Fruit fly (Drosophila melanogaster) whole organism, embryonic: ENCODE results near the gene Pld3.

Experiments
- ATbp ChIP-seq: fragments of 200-800 bp; sonication (Bioruptor generic); optimal IDR thresholded peaks from 2 replicates; lab custom pipeline; 2017; ENCODE audit warnings: missing biosample characterization, mild to moderate bottlenecking, missing genetic modification characterization, missing genetic modification reagents
- Antp ChIP-seq: fragments of 200-800 bp; sonication (Bioruptor generic); optimal IDR thresholded peaks from 3 replicates; lab custom pipeline; 2016; ENCODE audit warnings: missing biosample characterization, missing genetic modification characterization
- Atf3 ChIP-seq: fragments of 200-800 bp; sonication (Bioruptor generic); optimal IDR thresholded peaks from 3 replicates; lab custom pipeline; 2016; ENCODE audit warnings: missing biosample characterization, missing genetic modification characterization
- Bdp1 ChIP-seq: fragments of 200-800 bp; sonication (Bioruptor generic); optimal IDR thresholded peaks from 3 replicates; lab custom pipeline; 2016; ENCODE audit warnings: missing biosample characterization, missing genetic modification characterization
- CG10321 ChIP-seq: fragments of 200-800 bp; sonication (Bioruptor generic); IDR thresholded peaks from 2 replicates; pipeline ENCODE4 v1.3.6; 2022; ENCODE audit warnings: missing biosample characterization, missing genetic modification characterization
- CG10462 ChIP-seq: fragments of 200-800 bp; sonication (Bioruptor generic); optimal IDR thresholded peaks from 2 replicates; lab custom pipeline; 2016; ENCODE audit warnings: missing biosample characterization, missing genetic modification characterization
- CG10654 ChIP-seq: fragments of 200-800 bp; sonication (Bioruptor generic); optimal IDR thresholded peaks from 2 replicates; lab custom pipeline; 2016; ENCODE audit warnings: missing biosample characterization, missing genetic modification characterization
- CG11723 ChIP-seq: fragments of 200-800 bp; sonication (Bioruptor generic); optimal IDR thresholded peaks from 2 replicates; lab custom pipeline; 2017; ENCODE audit warnings: missing biosample characterization, mild to moderate bottlenecking, missing genetic modification characterization
- CG12236 ChIP-seq: fragments of 200-800 bp; sonication (Bioruptor generic); optimal IDR thresholded peaks from 2 replicates; lab custom pipeline; 2016; ENCODE audit warnings: missing biosample characterization, missing genetic modification characterization
- CG12769 ChIP-seq: fragments of 200-800 bp; sonication (Bioruptor generic); optimal IDR thresholded peaks from 2 replicates; lab custom pipeline; 2019; ENCODE audit warnings: missing biosample characterization, mild to moderate bottlenecking, missing genetic modification characterization, moderate library complexity
- CG12942 ChIP-seq: fragments of 200-800 bp; sonication (Bioruptor generic); optimal IDR thresholded peaks from 3 replicates; lab custom pipeline; 2016; ENCODE audit warnings: missing biosample characterization, missing genetic modification characterization
- CG2120 ChIP-seq: fragments of 200-800 bp; sonication (Bioruptor generic); optimal IDR thresholded peaks from 3 replicates; lab custom pipeline; 2016; ENCODE audit warnings: missing biosample characterization, missing genetic modification characterization
- CG3407 ChIP-seq: fragments of 200-800 bp; sonication (Bioruptor generic); optimal IDR thresholded peaks from 2 replicates; lab custom pipeline; 2018; ENCODE audit warnings: missing biosample characterization, mild to moderate bottlenecking, missing genetic modification characterization
- CG42726 ChIP-seq: fragments of 200-800 bp; sonication (Bioruptor generic); IDR thresholded peaks from 2 replicates; pipeline ENCODE4 v1.3.6; 2022; ENCODE audit warnings: missing biosample characterization, missing genetic modification characterization; ENCODE audit not compliant: partially characterized antibody
- CG4820 ChIP-seq: fragments of 200-800 bp; sonication (Bioruptor generic); optimal IDR thresholded peaks from 3 replicates; lab custom pipeline; 2016; ENCODE audit warnings: missing biosample characterization, missing genetic modification characterization
- CG6854 ChIP-seq: fragments of 200-800 bp; sonication (Bioruptor generic); optimal IDR thresholded peaks from 3 replicates; lab custom pipeline; 2017; ENCODE audit warnings: missing biosample characterization, mild to moderate bottlenecking, missing genetic modification characterization
- CG9437 ChIP-seq: fragments of 200-800 bp; sonication (Bioruptor generic); optimal IDR thresholded peaks from 2 replicates; lab custom pipeline; 2018; ENCODE audit warnings: missing biosample characterization, mild to moderate bottlenecking, missing genetic modification characterization
- Chrac-16 ChIP-seq: fragments of 200-800 bp; sonication (Bioruptor generic); optimal IDR thresholded peaks from 3 replicates; lab custom pipeline; 2016; ENCODE audit warnings: missing biosample characterization, missing genetic modification characterization
- D19B ChIP-seq: fragments of 200-800 bp; sonication (Bioruptor generic); optimal IDR thresholded peaks from 2 replicates; lab custom pipeline; 2017; ENCODE audit warnings: missing biosample characterization, mild to moderate bottlenecking, missing genetic modification characterization
- Dad ChIP-seq: fragments of 200-800 bp; sonication (Bioruptor generic); optimal IDR thresholded peaks from 3 replicates; lab custom pipeline; 2016; ENCODE audit warnings: missing biosample characterization, missing genetic modification characterization
- Deaf1 ChIP-seq: fragments of 200-800 bp; optimal IDR thresholded peaks from 3 replicates; lab custom pipeline; 2019; ENCODE audit warnings: missing biosample characterization, mild to moderate bottlenecking, missing genetic modification characterization, moderate library complexity
- Dip2 ChIP-seq: fragments of 200-800 bp; sonication (Bioruptor generic); IDR thresholded peaks from 2 replicates; pipeline ENCODE4 v1.3.6; 2022; ENCODE audit warnings: missing biosample characterization, missing genetic modification characterization
- Doc2 ChIP-seq: fragments of 200-800 bp; sonication (Bioruptor generic); IDR thresholded peaks from 2 replicates; pipeline ENCODE4 v1.3.6; 2022; ENCODE audit warnings: missing biosample characterization, missing genetic modification characterization
- Fer2 ChIP-seq: fragments of 200-800 bp; sonication (Bioruptor generic); optimal IDR thresholded peaks from 2 replicates; lab custom pipeline; 2018; ENCODE audit warnings: missing biosample characterization, mild to moderate bottlenecking, missing genetic modification characterization, moderate library complexity
- Nf-YB ChIP-seq: fragments of 200-800 bp; sonication (Bioruptor generic); optimal IDR thresholded peaks from 3 replicates; lab custom pipeline; 2019; ENCODE audit warnings: missing biosample characterization, mild to moderate bottlenecking, missing genetic modification characterization, moderate library complexity
- Oaz ChIP-seq: fragments of 200-800 bp; sonication (Bioruptor generic); IDR thresholded peaks from 2 replicates; pipeline ENCODE4 v1.3.6; 2022; ENCODE audit warnings: missing biosample characterization, missing genetic modification characterization
- Optix ChIP-seq: fragments of 200-800 bp; sonication (Bioruptor generic); IDR thresholded peaks from 3 replicates; pipeline ENCODE4 v1.3.6; 2022; ENCODE audit warnings: missing biosample characterization, missing genetic modification characterization
- Sin3A ChIP-seq: fragments of >200 bp; optimal IDR thresholded peaks from 2 replicates; lab custom pipeline; 2018
- ap ChIP-seq: fragments of 200-800 bp; sonication (Bioruptor generic); IDR thresholded peaks from 2 replicates; pipeline ENCODE4 v1.3.6; 2022; ENCODE audit warnings: missing biosample characterization, missing genetic modification characterization
- cg ChIP-seq: fragments of 200-800 bp; sonication (Bioruptor generic); optimal IDR thresholded peaks from 3 replicates; lab custom pipeline; 2019; ENCODE audit warnings: missing biosample characterization, mild to moderate bottlenecking, missing genetic modification characterization, moderate library complexity
- chn ChIP-seq: fragments of 200-800 bp; sonication (Bioruptor generic); optimal IDR thresholded peaks from 2 replicates; lab custom pipeline; 2016; ENCODE audit warnings: missing biosample characterization, missing genetic modification characterization
- da ChIP-seq: fragments of 200-800 bp; sonication (Bioruptor generic); optimal IDR thresholded peaks from 2 replicates; lab custom pipeline; 2016; ENCODE audit warnings: missing biosample characterization, missing genetic modification characterization
- dysf ChIP-seq: fragments of 200-800 bp; sonication (Bioruptor generic); IDR thresholded peaks from 3 replicates; pipeline ENCODE4 v1.3.6; 2022; ENCODE audit warnings: missing biosample characterization, missing genetic modification characterization
- en ChIP-seq: fragments of 200-800 bp; sonication (Bioruptor generic); optimal IDR thresholded peaks from 2 replicates; lab custom pipeline; 2016; ENCODE audit warnings: missing biosample characterization, missing genetic modification characterization
- fd64A ChIP-seq: fragments of 200-800 bp; sonication (Bioruptor generic); optimal IDR thresholded peaks from 3 replicates; lab custom pipeline; 2018; ENCODE audit warnings: missing biosample characterization, mild to moderate bottlenecking, missing genetic modification characterization
- fru ChIP-seq: fragments of >200 bp; optimal IDR thresholded peaks from 2 replicates; lab custom pipeline; 2017
- gcm2 ChIP-seq: fragments of 200-800 bp; sonication (Bioruptor generic); optimal IDR thresholded peaks from 2 replicates; lab custom pipeline; 2016; ENCODE audit warnings: missing biosample characterization, missing genetic modification characterization
- gro ChIP-seq: fragments of 200-800 bp; sonication (Bioruptor generic); optimal IDR thresholded peaks from 2 replicates; lab custom pipeline; 2016; ENCODE audit warnings: missing biosample characterization, missing genetic modification characterization
- jigr1 ChIP-seq: fragments of 200-800 bp; sonication (Bioruptor generic); IDR thresholded peaks from 3 replicates; pipeline ENCODE4 v1.3.6; 2022; ENCODE audit warnings: missing biosample characterization, missing genetic modification characterization
- kay ChIP-seq: fragments of 200-800 bp; sonication (Bioruptor generic); optimal IDR thresholded peaks from 2 replicates; lab custom pipeline; 2016; ENCODE audit warnings: missing biosample characterization, missing genetic modification characterization
- lilli ChIP-seq: fragments of 200-800 bp; sonication (Bioruptor generic); optimal IDR thresholded peaks from 3 replicates; lab custom pipeline; 2016; ENCODE audit warnings: missing biosample characterization, missing genetic modification characterization
- nerfin-1 ChIP-seq: fragments of 200-800 bp; sonication (Bioruptor generic); optimal IDR thresholded peaks from 3 replicates; lab custom pipeline; 2019; ENCODE audit warnings: missing biosample characterization, mild to moderate bottlenecking, missing genetic modification characterization, moderate library complexity
- oc ChIP-seq: fragments of 200-800 bp; sonication (Bioruptor generic); optimal IDR thresholded peaks from 2 replicates; lab custom pipeline; 2018; ENCODE audit warnings: missing biosample characterization, mild to moderate bottlenecking, missing genetic modification characterization, moderate library complexity
- row ChIP-seq: fragments of 200-800 bp; sonication (Bioruptor generic); IDR thresholded peaks from 3 replicates; pipeline ENCODE4 v1.3.6; 2022; ENCODE audit warnings: missing biosample characterization, missing genetic modification characterization
- sisA ChIP-seq: fragments of 200-800 bp; sonication (Bioruptor generic); IDR thresholded peaks from 2 replicates; pipeline ENCODE4 v1.3.6; 2022; ENCODE audit warnings: missing biosample characterization, missing genetic modification characterization
- so ChIP-seq: fragments of 200-800 bp; sonication (Bioruptor generic); IDR thresholded peaks from 3 replicates; pipeline ENCODE4 v1.3.6; 2022; ENCODE audit warnings: missing biosample characterization, missing genetic modification characterization
- unc-4 ChIP-seq: fragments of 200-800 bp; sonication (Bioruptor generic); IDR thresholded peaks from 2 replicates; pipeline ENCODE4 v1.3.6; 2022; ENCODE audit warnings: missing biosample characterization, missing genetic modification characterization; ENCODE audit not compliant: partially characterized antibody
- vfl ChIP-seq: fragments of 200-800 bp; sonication (Bioruptor generic); optimal IDR thresholded peaks from 2 replicates; lab custom pipeline; 2016; ENCODE audit warnings: missing biosample characterization, missing genetic modification characterization
- vnd ChIP-seq: fragments of 200-800 bp; sonication (Bioruptor generic); IDR thresholded peaks from 3 replicates; pipeline ENCODE4 v1.3.6; 2022; ENCODE audit warnings: missing biosample characterization, missing genetic modification characterization; ENCODE audit not compliant: partially characterized antibody
- vvl ChIP-seq: fragments of 200-800 bp; sonication (Bioruptor generic); IDR thresholded peaks from 2 replicates; pipeline ENCODE4 v1.3.6; 2022; ENCODE audit warnings: missing biosample characterization, missing genetic modification characterization
- wdn ChIP-seq: fragments of 200-800 bp; sonication (Bioruptor generic); IDR thresholded peaks from 2 replicates; pipeline ENCODE4 v1.3.6; 2022; ENCODE audit warnings: missing biosample characterization, missing genetic modification characterization

The Pld3 gene

dm6 chr2L:21168295-21169159 lies 9.9 kb downstream of the Pld3 start, which contains the start of the genes mAcon1, CG43345 and CG43346 (continued):
- peak; percentile 43 for TF ChIP-seq ATbp (GFP tag; lab: Kevin White, UChicago)
- TF ChIP-seq Dip2 (GFP tag; lab: Robert Waterston, UW): no peak
- TF ChIP-seq CG2120: peak; percentile 93
- TF ChIP-seq lilli: peak; percentile 89
- peak; percentile 7 for TF ChIP-seq CG6854 (GFP tag; lab: Kevin White, UChicago)
- TF ChIP-seq oc (tag; lab: Kevin White, UChicago): no peak
- peak; percentile 77 for TF ChIP-seq CG9437 (GFP tag; lab: Kevin White, UChicago)
- peak; percentile 27; the same call in 1 of the 2 replicates for TF ChIP-seq vvl (GFP tag; lab: Robert Waterston, UW)
- TF ChIP-seq CG11723 (GFP tag; lab: Kevin White, UChicago): peak; percentile 72
- peak; percentile 89 for TF ChIP-seq Dad (GFP tag; lab: Kevin White, UChicago)
- TF ChIP-seq vfl (GFP tag; lab: Kevin White, UChicago): peak; percentile 68
- TF ChIP-seq Atf3 (GFP tag; lab: Kevin White, UChicago): peak; percentile 79
- peak; percentile 97 for TF ChIP-seq Sin3A (lab: Kevin White, UChicago)
- TF ChIP-seq CG4820 (GFP tag; lab: Kevin White, UChicago): peak; percentile 77
- TF ChIP-seq row (GFP tag; lab: Robert Waterston, UW): peak; percentile 97
- peak; percentile 58; the same call in 1 of the 2 replicates for TF ChIP-seq wdn (GFP tag; lab: Robert Waterston, UW)
- peak; percentile 58 for TF ChIP-seq CG12236 (GFP tag; lab: Kevin White, UChicago)
- TF ChIP-seq kay (GFP tag; lab: Kevin White, UChicago): peak; percentile 58
- TF ChIP-seq Oaz (GFP tag; lab: Robert Waterston, UW): no peak
- TF ChIP-seq D19B (GFP tag; lab: Kevin White, UChicago): peak; percentile 66
- TF ChIP-seq Antp (GFP tag; lab: Kevin White, UChicago): peak; percentile 87
- no peak for TF ChIP-seq unc-4 (GFP tag; lab: Robert Waterston, UW)
- TF ChIP-seq gro (GFP tag; lab: Kevin White, UChicago): peak; percentile 83
- TF ChIP-seq CG10462 (GFP tag; lab: Kevin White, UChicago): peak; percentile 40
- peak; percentile 73 for TF ChIP-seq CG12942 (GFP tag; lab: Kevin White, UChicago)
- no peak for TF ChIP-seq vnd
- TF ChIP-seq CG10321 (GFP tag; lab: Robert Waterston, UW): peak; percentile 47; the same call in 1 of the 2 replicates
- peak; percentile 37 for TF ChIP-seq da (GFP tag; lab: Kevin White, UChicago)
- TF ChIP-seq chn: peak; percentile 86
- TF ChIP-seq so: no peak
- TF ChIP-seq jigr1 (GFP tag; lab: Robert Waterston, UW): no peak
- peak; percentile 85 for TF ChIP-seq Chrac-16 (GFP tag; lab: Kevin White, UChicago)
- no peak for TF ChIP-seq fd64A (GFP tag; lab: Kevin White, UChicago)
- TF ChIP-seq Doc2: no peak
- TF ChIP-seq en (GFP tag; lab: Kevin White, UChicago): peak; percentile 62
- TF ChIP-seq CG12769 (tag; lab: Kevin White, UChicago): no peak
- TF ChIP-seq nerfin-1 (tag; lab: Kevin White, UChicago): peak; percentile 71
- peak; percentile 70 for TF ChIP-seq Fer2
- TF ChIP-seq sisA: peak; percentile 60
- TF ChIP-seq CG42726 (GFP tag; lab: Robert Waterston, UW): no peak
- no peak for TF ChIP-seq Deaf1 (tag; lab: Kevin White, UChicago)
- TF ChIP-seq Optix (GFP tag; lab: Robert Waterston, UW): 0 out of 3 replicates have a peak, but pooled peaks have one; percentile 20
- TF ChIP-seq cg (GFP tag; lab: Kevin White, UChicago): no peak
- TF ChIP-seq ap (GFP tag; lab: Robert Waterston, UW): no peak
- peak; percentile 52 for TF ChIP-seq gcm2 (GFP tag; lab: Kevin White, UChicago)
- no peak for TF ChIP-seq fru (lab: Kevin White, UChicago)
- no peak for TF ChIP-seq CG3407
- TF ChIP-seq Bdp1 (GFP tag; lab: Kevin White, UChicago): peak; percentile 86
- peak; percentile 80 for TF ChIP-seq dysf (GFP tag; lab: Robert Waterston, UW)
- TF ChIP-seq Nf-YB: peak; percentile 47
- peak; percentile 61 for TF ChIP-seq CG10654 (GFP tag; lab: Kevin White, UChicago)
